Fruit fly (Drosophila melanogaster): Measurements from ENCODE around the gene CG34183.

- no peak for TF ChIP-seq Myc (optimal IDR thresholded peaks at IDR 0.05)
- no peak for TF ChIP-seq insv (optimal IDR thresholded peaks at IDR 0.05)
- no peak for TF ChIP-seq ttk (optimal IDR thresholded peaks at IDR 0.05)
- TF ChIP-seq psq (optimal IDR thresholded peaks at IDR 0.05): no peak
- no peak for TF ChIP-seq h (optimal IDR thresholded peaks at IDR 0.05)
These were observed 26.2 kb downstream of the CG34183 start for dm6 chr2L:9864337-9864736.
